Fruit fly (Drosophila melanogaster): ENCODE measurements around the gene CG15458.

The CG15458 gene

dm6 chrX:20433345-20434332, 19.6 kb upstream of the CG15458 start, which contains the start of gene CG1695 (continued):
- no peak for TF ChIP-seq lola (GFP tag; optimal IDR thresholded peaks at IDR 0.05)
- TF ChIP-seq HHEX (GFP tag; optimal IDR thresholded peaks at IDR 0.05), result no peak
- TF ChIP-seq sim (GFP tag; IDR thresholded peaks at IDR 0.05), result no peak
- TF ChIP-seq Hmr (GFP tag; optimal IDR thresholded peaks at IDR 0.05), result no peak
- no peak for TF ChIP-seq ken (GFP tag; IDR thresholded peaks at IDR 0.05)
- no peak for TF ChIP-seq kah (GFP tag; optimal IDR thresholded peaks at IDR 0.05)
- TF ChIP-seq CG1024 (GFP tag; IDR thresholded peaks at IDR 0.05), result no peak
- peak; percentile 60 for TF ChIP-seq row (GFP tag; IDR thresholded peaks at IDR 0.05)
- TF ChIP-seq odd (GFP tag; optimal IDR thresholded peaks at IDR 0.05), result peak; percentile 32
- TF ChIP-seq fu2 (GFP tag; optimal IDR thresholded peaks at IDR 0.05), result peak; percentile 13
- no peak for TF ChIP-seq CG10462 (GFP tag; optimal IDR thresholded peaks at IDR 0.05)
- TF ChIP-seq eve (GFP tag; optimal IDR thresholded peaks at IDR 0.05), result no peak
- peak in 1 of 2 experiments; percentile 0 for TF ChIP-seq dpn (GFP tag; optimal IDR thresholded peaks at IDR 0.05)
- TF ChIP-seq CG10267 (tag; optimal IDR thresholded peaks at IDR 0.05), result no peak
- TF ChIP-seq nmo (GFP tag; optimal IDR thresholded peaks at IDR 0.05), result peak; percentile 28
- no peak for TF ChIP-seq kay (GFP tag; optimal IDR thresholded peaks at IDR 0.05)
- 0 out of 3 replicates have a peak, but pooled peaks have one; percentile 17 for TF ChIP-seq tgo (GFP tag; IDR thresholded peaks at IDR 0.05)
- peak; percentile 17 for TF ChIP-seq CG18262 (tag; optimal IDR thresholded peaks at IDR 0.05)
- no peak for TF ChIP-seq Drgx (GFP tag; IDR thresholded peaks at IDR 0.05)
- TF ChIP-seq amos (GFP tag; IDR thresholded peaks at IDR 0.05; ENCODE audit: partially characterized antibody), result 0 out of 2 replicates have a peak, but pooled peaks have one; percentile 29
- TF ChIP-seq CG9797 (GFP tag; optimal IDR thresholded peaks at IDR 0.05), result no peak
- TF ChIP-seq Dek (tag; optimal IDR thresholded peaks at IDR 0.05), result no peak
- TF ChIP-seq Ravus (GFP tag; IDR thresholded peaks at IDR 0.05), result no peak
- peak; percentile 31; the same call in 1 of the 2 replicates for TF ChIP-seq Rfx (GFP tag; IDR thresholded peaks at IDR 0.05)
- peak; percentile 16 for TF ChIP-seq bcd (GFP tag; optimal IDR thresholded peaks at IDR 0.05)
- peak; percentile 23 for TF ChIP-seq pzg (GFP tag; optimal IDR thresholded peaks at IDR 0.05)
- TF ChIP-seq Med (GFP tag), result peak; percentile 81
- no peak for TF ChIP-seq CG12299 (tag; optimal IDR thresholded peaks at IDR 0.05)
- 0 out of 3 replicates have a peak, but pooled peaks have one; percentile 5 for TF ChIP-seq CG7357 (GFP tag; IDR thresholded peaks at IDR 0.05)
- TF ChIP-seq Ptx1 (GFP tag; IDR thresholded peaks at IDR 0.05), result peak; percentile 12; the same call in 1 of the 2 replicates
- TF ChIP-seq fd3F (GFP tag; optimal IDR thresholded peaks at IDR 0.05), result peak; percentile 13
- TF ChIP-seq CG6765 (GFP tag; optimal IDR thresholded peaks at IDR 0.05), result no peak
- peak; percentile 27; the same call in 1 of the 2 replicates for TF ChIP-seq Scr (GFP tag; IDR thresholded peaks at IDR 0.05; ENCODE audit: partially characterized antibody)
- TF ChIP-seq yki (optimal IDR thresholded peaks at IDR 0.05), result no peak
- TF ChIP-seq cg (GFP tag; optimal IDR thresholded peaks at IDR 0.05), result peak; percentile 74
- no peak for TF ChIP-seq CG8290 (GFP tag; optimal IDR thresholded peaks at IDR 0.05)
- TF ChIP-seq CG8290 (tag; optimal IDR thresholded peaks at IDR 0.05), result peak in 1 of 2 experiments; percentile 51
- peak; percentile 36 for TF ChIP-seq CoRest (tag; optimal IDR thresholded peaks at IDR 0.05)
- TF ChIP-seq CG18599 (GFP tag; optimal IDR thresholded peaks at IDR 0.05), result peak; percentile 29
- 0 out of 2 replicates have a peak, but pooled peaks have one; percentile 11 for TF ChIP-seq H2.0 (GFP tag; IDR thresholded peaks at IDR 0.05)
- peak; percentile 3 for TF ChIP-seq CG1602 (GFP tag; optimal IDR thresholded peaks at IDR 0.05)
- peak; percentile 56 for TF ChIP-seq CG2678 (tag; optimal IDR thresholded peaks at IDR 0.05)
- TF ChIP-seq NK7.1 (GFP tag; optimal IDR thresholded peaks at IDR 0.05), result no peak
- TF ChIP-seq CG16813 (GFP tag; IDR thresholded peaks at IDR 0.05; ENCODE audit: partially characterized antibody), result no peak
- peak; percentile 48; the same call in 1 of the 3 replicates for TF ChIP-seq ci (GFP tag; IDR thresholded peaks at IDR 0.05)
- no peak for TF ChIP-seq CG4730 (GFP tag; IDR thresholded peaks at IDR 0.05)
- TF ChIP-seq CG32532 (GFP tag; IDR thresholded peaks at IDR 0.05), result peak; percentile 31; the same call in 1 of the 2 replicates
- peak; percentile 41 for TF ChIP-seq gem (tag; optimal IDR thresholded peaks at IDR 0.05)

Data from whole organism, embryonic.